Fruit fly (Drosophila melanogaster) whole organism, prepupa: Measurements from ENCODE around the gene shep.

ENCODE experiments used
- Blimp-1 ChIP-seq: fragments of 200-800 bp; sonication (Bioruptor generic); optimal IDR thresholded peaks from 3 replicates; lab custom pipeline; 2017; ENCODE audit warnings: missing biosample characterization, missing genetic modification characterization, mild to moderate bottlenecking, moderate library complexity, missing genetic modification reagents
- CG6808 ChIP-seq: fragments of 200-800 bp; sonication (Bioruptor generic); optimal IDR thresholded peaks from 3 replicates; lab custom pipeline; 2017; ENCODE audit warnings: missing biosample characterization, missing genetic modification characterization, mild to moderate bottlenecking, moderate library complexity, missing genetic modification reagents
- CG6854 ChIP-seq: fragments of 200-800 bp; sonication (Bioruptor generic); optimal IDR thresholded peaks from 2 replicates; lab custom pipeline; 2017; ENCODE audit warnings: missing biosample characterization, mild to moderate bottlenecking, missing genetic modification characterization
- Eip93F ChIP-seq: fragments of 200-800 bp; sonication (Bioruptor generic); optimal IDR thresholded peaks from 2 replicates; lab custom pipeline; 2016; ENCODE audit warnings: missing biosample characterization, mild to moderate bottlenecking, missing genetic modification characterization
- Gug ChIP-seq: fragments of 200-800 bp; sonication (Bioruptor generic); IDR thresholded peaks from 2 replicates; pipeline ENCODE4 v1.3.6; 2022; ENCODE audit warnings: missing biosample characterization, missing genetic modification characterization
- fd59A ChIP-seq: fragments of 200-800 bp; sonication (Bioruptor generic); optimal IDR thresholded peaks from 2 replicates; lab custom pipeline; 2017; ENCODE audit warnings: missing biosample characterization, mild to moderate bottlenecking, missing genetic modification characterization, missing genetic modification reagents
- spab ChIP-seq: fragments of 200-800 bp; sonication (Bioruptor generic); optimal IDR thresholded peaks from 2 replicates; lab custom pipeline; 2017; ENCODE audit warnings: missing biosample characterization, mild to moderate bottlenecking, missing genetic modification characterization, missing genetic modification reagents
- svp ChIP-seq: fragments of 200-800 bp; sonication (Bioruptor generic); peaks from one replicate; lab custom pipeline; 2016; ENCODE audit warnings: missing biosample characterization, missing genetic modification characterization

DNA sequence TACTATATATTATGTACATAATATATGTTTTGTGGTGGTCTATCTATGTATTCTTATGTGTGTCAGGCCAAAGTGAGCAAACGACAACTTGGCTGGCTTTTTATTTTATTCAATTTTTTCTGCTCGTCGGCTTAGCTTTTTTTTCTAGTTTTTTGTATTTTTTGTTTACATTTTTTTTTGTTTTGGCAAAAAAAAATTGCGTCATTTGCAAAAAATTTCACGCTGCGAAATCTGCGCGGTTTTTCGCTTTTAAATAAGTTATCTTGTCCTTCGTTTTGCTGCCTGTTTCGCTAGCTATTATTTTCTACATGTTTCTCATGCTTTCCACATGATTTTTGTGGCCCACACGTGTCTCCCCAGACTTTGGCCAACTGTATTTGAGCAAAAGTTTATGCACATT, 105.3 kb downstream of the shep start:
- TF ChIP-seq Gug (no peak), svp (no peak), CG6854 (GFP tag; lab: Kevin White, UChicago) (no peak), CG6808 (GFP tag; lab: Kevin White, UChicago) (no peak), Eip93F (GFP tag; lab: Kevin White, UChicago) (no peak), spab (GFP tag; lab: Kevin White, UChicago) (no peak), fd59A (no peak), Blimp-1 (no peak)
